Fruit fly (Drosophila melanogaster): Measurements from ENCODE around the gene Qtzl.

Gene Qtzl

dm6 chr2L:12040510-12040909 is 45.0 kb downstream of the Qtzl start, which contains the start of gene CG6766:
TSS of gene CG6766 (minus strand) at chr2L:12040689.
- TF ChIP-seq Eip78C (GFP tag) (peak; percentile 7), CG31627 (GFP tag; optimal IDR thresholded peaks at IDR 0.05) (no peak), CG6163 (GFP tag; IDR thresholded peaks at IDR 0.05) (no peak), vri (GFP tag; optimal IDR thresholded peaks at IDR 0.05) (peak; percentile 12), CG6276 (GFP tag; optimal IDR thresholded peaks at IDR 0.05) (no peak), Blimp-1 (GFP tag; optimal IDR thresholded peaks at IDR 0.05) (no peak), Hr38 (GFP tag; optimal IDR thresholded peaks at IDR 0.05) (no peak), Hr4 (GFP tag; optimal IDR thresholded peaks at IDR 0.05) (no peak), fkh (GFP tag; optimal IDR thresholded peaks at IDR 0.05) (no peak), Smox (GFP tag; optimal IDR thresholded peaks at IDR 0.05) (no peak), eg (GFP tag; IDR thresholded peaks at IDR 0.05) (no peak), dsx (GFP tag; optimal IDR thresholded peaks at IDR 0.05; ENCODE audit: poor library complexity, severe bottlenecking) (peak; percentile 8), Eip75B (GFP tag; optimal IDR thresholded peaks at IDR 0.05) (no peak), Eip93F (GFP tag; optimal IDR thresholded peaks at IDR 0.05) (no peak), salr (GFP tag; optimal IDR thresholded peaks at IDR 0.05) (no peak), CG34406 (GFP tag; optimal IDR thresholded peaks at IDR 0.05) (no peak)

dm6 chr2L:12044613-12045350 is 49.2 kb downstream of the Qtzl start, which contains the start of gene CG6785:
TSS of gene CG6785 (minus strand) at chr2L:12045200.
- TF ChIP-seq CG31627 (GFP tag; optimal IDR thresholded peaks at IDR 0.05) (peak; percentile 71), topi (GFP tag; optimal IDR thresholded peaks at IDR 0.05) (peak; percentile 79), CG11294 (GFP tag; IDR thresholded peaks at IDR 0.05) (peak; percentile 70), net (GFP tag; optimal IDR thresholded peaks at IDR 0.05) (peak; percentile 86), CG1621 (tag; optimal IDR thresholded peaks at IDR 0.05) (peak; percentile 82), eg (GFP tag; IDR thresholded peaks at IDR 0.05) (peak; percentile 87; the same call in 2 of the 3 replicates), dsx (GFP tag; optimal IDR thresholded peaks at IDR 0.05; ENCODE audit: poor library complexity, severe bottlenecking) (peak; percentile 47), Blimp-1 (GFP tag; optimal IDR thresholded peaks at IDR 0.05) (peak; percentile 26), Eip75B (GFP tag; optimal IDR thresholded peaks at IDR 0.05) (peak; percentile 83), ss (GFP tag; optimal IDR thresholded peaks at IDR 0.05) (peak; percentile 67 to 83), salr (GFP tag; optimal IDR thresholded peaks at IDR 0.05) (peak; percentile 58 to 59), CG11762 (GFP tag; optimal IDR thresholded peaks at IDR 0.05; ENCODE audit: insufficient read depth) (peak; percentile 74), fkh (GFP tag; optimal IDR thresholded peaks at IDR 0.05) (peak; percentile 96), svp (GFP tag) (peak; percentile 92), CG10669 (GFP tag; optimal IDR thresholded peaks at IDR 0.05) (peak; percentile 76), CG6808 (GFP tag; optimal IDR thresholded peaks at IDR 0.05) (peak; percentile 73), pdm3 (GFP tag; optimal IDR thresholded peaks at IDR 0.05) (no peak), CG10631 (GFP tag; optimal IDR thresholded peaks at IDR 0.05) (peak; percentile 69), CG11902 (GFP tag; optimal IDR thresholded peaks at IDR 0.05) (no peak), Sox14 (GFP tag; optimal IDR thresholded peaks at IDR 0.05) (peak; percentile 85), CG7368 (GFP tag; optimal IDR thresholded peaks at IDR 0.05) (peak; percentile 83), Eip93F (GFP tag; optimal IDR thresholded peaks at IDR 0.05) (peak; percentile 87), CG16779 (tag; optimal IDR thresholded peaks at IDR 0.05) (peak; percentile 86), CG4318 (GFP tag; optimal IDR thresholded peaks at IDR 0.05) (no peak), Lpt (GFP tag; optimal IDR thresholded peaks at IDR 0.05) (peak; percentile 78), CG32006 (GFP tag; optimal IDR thresholded peaks at IDR 0.05) (peak; percentile 80), CG8319 (GFP tag; optimal IDR thresholded peaks at IDR 0.05) (peak; percentile 64), Hr39 (GFP tag; optimal IDR thresholded peaks at IDR 0.05) (peak; percentile 70), CG8632 (GFP tag; optimal IDR thresholded peaks at IDR 0.05) (peak; percentile 89), Hr38 (GFP tag; optimal IDR thresholded peaks at IDR 0.05) (no peak), Eip78C (GFP tag) (peak; percentile 96), CG6854 (GFP tag; optimal IDR thresholded peaks at IDR 0.05) (peak; percentile 79), Ets21C (GFP tag; optimal IDR thresholded peaks at IDR 0.05) (peak; percentile 51), spab (GFP tag; optimal IDR thresholded peaks at IDR 0.05) (peak; percentile 60), dac (GFP tag; optimal IDR thresholded peaks at IDR 0.05) (peak; percentile 67), vri (GFP tag; optimal IDR thresholded peaks at IDR 0.05) (peak; percentile 86), CG6792 (GFP tag; optimal IDR thresholded peaks at IDR 0.05) (peak; percentile 92), Smox (GFP tag; optimal IDR thresholded peaks at IDR 0.05) (no peak), CG3919 (GFP tag; optimal IDR thresholded peaks at IDR 0.05) (no peak), CG15336 (GFP tag; IDR thresholded peaks at IDR 0.05) (peak; percentile 93), esn (GFP tag; optimal IDR thresholded peaks at IDR 0.05) (peak; percentile 89), CG8119 (GFP tag; IDR thresholded peaks at IDR 0.05) (peak; percentile 91; the same call in 2 of the 3 replicates)
